Fruit fly (Drosophila melanogaster): ENCODE measurements around the gene CG7407.

CG7407 gene

dm6 chr3L:21824725-21825353 is 1.6 kb downstream of the CG7407 start, which contains the start of gene eIF2A (continued):
- TF ChIP-seq cyc (GFP tag; optimal IDR thresholded peaks at IDR 0.05) (peak; percentile 44), fd85E (GFP tag; optimal IDR thresholded peaks at IDR 0.05) (no peak), OdsH (GFP tag; optimal IDR thresholded peaks at IDR 0.05) (peak; percentile 30), CG6808 (GFP tag; optimal IDR thresholded peaks at IDR 0.05) (no peak), vri (GFP tag; optimal IDR thresholded peaks at IDR 0.05) (no peak), spab (GFP tag; optimal IDR thresholded peaks at IDR 0.05) (no peak), CG16779 (tag; optimal IDR thresholded peaks at IDR 0.05) (no peak), topi (GFP tag; optimal IDR thresholded peaks at IDR 0.05) (peak; percentile 51), Sox102F (GFP tag; optimal IDR thresholded peaks at IDR 0.05) (no peak), CG3919 (GFP tag; optimal IDR thresholded peaks at IDR 0.05) (peak; percentile 63), lz (GFP tag; optimal IDR thresholded peaks at IDR 0.05) (peak; percentile 60), Gug (GFP tag; IDR thresholded peaks at IDR 0.05) (no peak), Sox15 (GFP tag; optimal IDR thresholded peaks at IDR 0.05) (no peak), Met (GFP tag; optimal IDR thresholded peaks at IDR 0.05) (no peak), Sox14 (GFP tag; optimal IDR thresholded peaks at IDR 0.05) (peak; percentile 85)

- TF ChIP-seq svp (GFP tag) (peak; percentile 95), pdm3 (GFP tag; optimal IDR thresholded peaks at IDR 0.05) (no peak), CG32006 (GFP tag; optimal IDR thresholded peaks at IDR 0.05) (no peak)
Measured at dm6 chr3L:21827130-21827529, 3.9 kb downstream of the CG7407 start.

- TF ChIP-seq dsx (GFP tag; optimal IDR thresholded peaks at IDR 0.05; ENCODE audit: poor library complexity, severe bottlenecking) (peak; percentile 40), CG7368 (GFP tag; optimal IDR thresholded peaks at IDR 0.05) (peak; percentile 56), Ets21C (GFP tag; optimal IDR thresholded peaks at IDR 0.05) (no peak), net (GFP tag; optimal IDR thresholded peaks at IDR 0.05) (peak; percentile 41), CG10669 (GFP tag; optimal IDR thresholded peaks at IDR 0.05) (peak; percentile 53), ss (GFP tag; optimal IDR thresholded peaks at IDR 0.05) (no peak), CG11762 (GFP tag; optimal IDR thresholded peaks at IDR 0.05; ENCODE audit: insufficient read depth) (peak; percentile 40), CG6854 (GFP tag; optimal IDR thresholded peaks at IDR 0.05) (no peak), CG15336 (GFP tag; IDR thresholded peaks at IDR 0.05) (peak; percentile 65), lz (GFP tag; optimal IDR thresholded peaks at IDR 0.05) (peak; percentile 78), CG16779 (tag; optimal IDR thresholded peaks at IDR 0.05) (no peak), dac (GFP tag; optimal IDR thresholded peaks at IDR 0.05) (peak; percentile 7), CG3032 (tag; optimal IDR thresholded peaks at IDR 0.05) (peak; percentile 51), Sox102F (GFP tag; optimal IDR thresholded peaks at IDR 0.05) (no peak), Gug (GFP tag; IDR thresholded peaks at IDR 0.05) (peak; percentile 58), Hr4 (GFP tag; optimal IDR thresholded peaks at IDR 0.05) (peak; percentile 73), Sox15 (GFP tag; optimal IDR thresholded peaks at IDR 0.05) (peak; percentile 56), Hr38 (GFP tag; optimal IDR thresholded peaks at IDR 0.05) (peak; percentile 4), Met (GFP tag; optimal IDR thresholded peaks at IDR 0.05) (no peak), Sox14 (GFP tag; optimal IDR thresholded peaks at IDR 0.05) (peak; percentile 78), Smox (GFP tag; optimal IDR thresholded peaks at IDR 0.05) (no peak), fkh (GFP tag; optimal IDR thresholded peaks at IDR 0.05) (peak; percentile 46), OdsH (GFP tag; optimal IDR thresholded peaks at IDR 0.05) (peak; percentile 72), CG4318 (GFP tag; optimal IDR thresholded peaks at IDR 0.05) (no peak), Eip93F (GFP tag; optimal IDR thresholded peaks at IDR 0.05) (no peak), Eip75B (GFP tag; optimal IDR thresholded peaks at IDR 0.05) (peak; percentile 65), CG6276 (GFP tag; optimal IDR thresholded peaks at IDR 0.05) (no peak), CG6792 (GFP tag; optimal IDR thresholded peaks at IDR 0.05) (peak; percentile 42), pdm3 (GFP tag; optimal IDR thresholded peaks at IDR 0.05) (no peak), Ets96B (tag; optimal IDR thresholded peaks at IDR 0.05) (peak; percentile 41), fd59A (GFP tag; optimal IDR thresholded peaks at IDR 0.05) (no peak), CG11902 (GFP tag; optimal IDR thresholded peaks at IDR 0.05) (peak; percentile 47), CG34406 (GFP tag; optimal IDR thresholded peaks at IDR 0.05) (peak; percentile 23), esn (GFP tag; optimal IDR thresholded peaks at IDR 0.05) (peak; percentile 76), spab (GFP tag; optimal IDR thresholded peaks at IDR 0.05) (no peak), CG8319 (GFP tag; optimal IDR thresholded peaks at IDR 0.05) (peak; percentile 14), Blimp-1 (GFP tag; optimal IDR thresholded peaks at IDR 0.05) (no peak), CG31627 (GFP tag; optimal IDR thresholded peaks at IDR 0.05) (peak; percentile 82)
Measured at dm6 chr3L:21828177-21828589, 4.9 kb downstream of the CG7407 start, which contains the start of gene CG32448. CG32448 (minus strand) TSS chr3L:21828480.
